Worm (Caenorhabditis elegans): ENCODE measurements around the gene fbxa-170.

DNA sequence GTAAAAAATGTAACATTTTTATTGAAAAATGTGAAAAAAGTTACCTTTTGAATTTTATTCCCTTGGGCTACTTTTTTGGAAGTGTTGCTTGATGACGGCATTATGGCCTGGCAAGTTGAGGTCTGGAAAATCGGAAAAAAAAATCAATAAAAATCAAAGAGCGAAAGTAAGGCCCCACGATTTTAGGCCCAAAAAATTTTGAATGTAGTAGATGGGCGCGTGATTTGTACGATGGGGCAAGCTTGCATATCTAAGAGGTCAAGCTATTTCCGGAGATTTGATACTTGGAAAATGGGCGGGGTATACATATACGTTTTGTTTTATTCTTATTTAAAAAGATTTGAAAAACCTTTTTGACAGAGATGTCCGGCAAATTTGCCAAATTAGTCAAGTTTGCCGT lies 28.6 kb upstream of the fbxa-170 start, which contains the start of gene F07G6.5:
- no peak for TF ChIP-seq ama-1 (optimal IDR thresholded peaks at IDR 0.05)
- TF ChIP-seq flt-1 (GFP tag; IDR thresholded peaks at IDR 0.05): no peak
